Worm (Caenorhabditis elegans) whole organism, young adult: ENCODE results near the gene kmo-1.

Source experiments
- B0019.2 ChIP-seq: fragments of 200-800 bp; sonication (Bioruptor generic); conservative IDR thresholded peaks from 2 replicates; pipeline ENCODE4 v1.3.6; 2022; ENCODE audit warnings: missing genetic modification reagents, missing genetic modification characterization, missing compliant biosample characterization
- B0035.1 ChIP-seq: sonication (generic microtip); optimal IDR thresholded peaks from 2 replicates; lab custom pipeline; 2016; ENCODE audit warnings: missing genetic modification characterization, mild to moderate bottlenecking, missing compliant biosample characterization, missing genotype, missing genetic modification reagents
- B0336.3 ChIP-seq: fragments of 200-800 bp; sonication (Bioruptor generic); IDR thresholded peaks from 2 replicates; pipeline ENCODE4 v1.3.6; 2022; ENCODE audit warnings: missing genetic modification characterization, missing compliant biosample characterization
- F55B11.4 ChIP-seq: sonication (generic microtip); optimal IDR thresholded peaks from 2 replicates; lab custom pipeline; 2016; ENCODE audit warnings: missing compliant biosample characterization, missing genetic modification characterization, borderline replicate concordance; ENCODE audit not compliant: insufficient read depth
- T07F8.4 ChIP-seq: sonication (generic microtip); optimal IDR thresholded peaks from 2 replicates; lab custom pipeline; 2016; ENCODE audit warnings: mild to moderate bottlenecking, missing genetic modification characterization, moderate library complexity, missing compliant biosample characterization
- Y53G8AR.9 ChIP-seq: fragments of 200-800 bp; sonication (Bioruptor generic); conservative IDR thresholded peaks from 2 replicates; pipeline ENCODE4 v1.3.6; 2022; ENCODE audit warnings: missing genetic modification reagents, missing genetic modification characterization, missing compliant biosample characterization
- Y56A3A.18 ChIP-seq: fragments of 200-800 bp; sonication (Bioruptor generic); IDR thresholded peaks from 2 replicates; pipeline ENCODE4 v1.3.6; 2022; ENCODE audit warnings: missing genetic modification reagents, missing genetic modification characterization, missing compliant biosample characterization
- Y79H2A.3 ChIP-seq: fragments of 200-800 bp; sonication (Bioruptor generic); conservative IDR thresholded peaks from 2 replicates; pipeline ENCODE4 v1.3.6; 2022; ENCODE audit warnings: missing genetic modification reagents, missing genetic modification characterization, missing compliant biosample characterization
- aptf-2 ChIP-seq: fragments of 200-800 bp; sonication (Bioruptor generic); conservative IDR thresholded peaks from 2 replicates; pipeline ENCODE4 v1.3.6; 2022; ENCODE audit warnings: missing genetic modification reagents, missing genetic modification characterization, missing compliant biosample characterization
- attf-6 ChIP-seq: fragments of 200-800 bp; sonication (Bioruptor generic); IDR thresholded peaks from 2 replicates; pipeline ENCODE4 v1.3.6; 2022; ENCODE audit warnings: missing genetic modification reagents, missing genetic modification characterization, missing compliant biosample characterization
- cebp-1 ChIP-seq, 2 experiments: fragments of 200-800 bp in 1 of 2; sonication (Bioruptor generic) in 1 of 2; sonication (generic microtip) in 1 of 2; IDR thresholded peaks in 1 of 2; optimal IDR thresholded peaks in 1 of 2; 2 replicates each; pipeline versions ENCODE4 v1.3.6 to Lab custom; 2017 to 2022; ENCODE audit warnings: missing compliant biosample characterization in 2 of 2, missing genetic modification characterization in 2 of 2, mild to moderate bottlenecking in 1 of 2, missing genetic modification reagents in 1 of 2, moderate library complexity in 1 of 2
- ceh-27 ChIP-seq: fragments of 200-800 bp; sonication (Bioruptor generic); optimal IDR thresholded peaks from 2 replicates; lab custom pipeline; 2018; ENCODE audit warnings: mild to moderate bottlenecking, missing genetic modification characterization, moderate library complexity, missing compliant biosample characterization
- ceh-79 ChIP-seq: sonication (generic microtip); optimal IDR thresholded peaks from 2 replicates; lab custom pipeline; 2017; ENCODE audit warnings: mild to moderate bottlenecking, missing genetic modification characterization, missing compliant biosample characterization
- ekl-4 ChIP-seq: fragments of 200-800 bp; sonication (Bioruptor generic); IDR thresholded peaks from 2 replicates; pipeline ENCODE4 v1.3.6; 2022; ENCODE audit warnings: missing genetic modification reagents, missing genetic modification characterization, missing compliant biosample characterization
- ets-4 ChIP-seq: fragments of 200-800 bp; sonication (Bioruptor generic); optimal IDR thresholded peaks from 2 replicates; lab custom pipeline; 2018; ENCODE audit warnings: mild to moderate bottlenecking, missing genetic modification characterization, missing compliant biosample characterization
- fkh-3 ChIP-seq: sonication (generic microtip); optimal IDR thresholded peaks from 2 replicates; lab custom pipeline; 2016; ENCODE audit warnings: mild to moderate bottlenecking, missing genetic modification characterization, missing compliant biosample characterization
- gei-17 ChIP-seq: fragments of 200-800 bp; sonication (Bioruptor generic); optimal IDR thresholded peaks from 2 replicates; lab custom pipeline; 2018; ENCODE audit warnings: mild to moderate bottlenecking, missing genetic modification characterization, missing compliant biosample characterization
- hlh-26 ChIP-seq: fragments of 200-800 bp; sonication (Bioruptor generic); conservative IDR thresholded peaks from 2 replicates; pipeline ENCODE4 v1.3.6; 2022; ENCODE audit warnings: missing genetic modification reagents, missing genetic modification characterization, missing compliant biosample characterization
- hmg-1.2 ChIP-seq: fragments of 200-800 bp; sonication (Bioruptor generic); IDR thresholded peaks from 2 replicates; pipeline ENCODE4 v1.3.6; 2022; ENCODE audit warnings: missing genetic modification reagents, missing genetic modification characterization, missing compliant biosample characterization
- hsf-1 ChIP-seq: fragments of 200-800 bp; sonication (Bioruptor generic); IDR thresholded peaks from 2 replicates; pipeline ENCODE4 v1.3.6; 2022; ENCODE audit warnings: missing genetic modification reagents, missing genetic modification characterization, missing compliant biosample characterization
- lsy-27 ChIP-seq: sonication (generic microtip); optimal IDR thresholded peaks from 2 replicates; lab custom pipeline; 2017; ENCODE audit warnings: missing genetic modification characterization, mild to moderate bottlenecking, missing compliant biosample characterization, antibody characterized with exemption, missing genotype, borderline replicate concordance; ENCODE audit not compliant: insufficient read depth
- madf-10 ChIP-seq: sonication (generic microtip); optimal IDR thresholded peaks from 2 replicates; lab custom pipeline; 2016; ENCODE audit warnings: mild to moderate bottlenecking, missing genetic modification characterization, missing compliant biosample characterization
- mcd-1 ChIP-seq: fragments of 200-800 bp; sonication (Bioruptor generic); IDR thresholded peaks from 2 replicates; pipeline ENCODE4 v1.3.6; 2022; ENCODE audit warnings: missing genetic modification reagents, missing genetic modification characterization, missing compliant biosample characterization
- nhr-179 ChIP-seq: sonication (generic microtip); optimal IDR thresholded peaks from 2 replicates; lab custom pipeline; 2016; ENCODE audit warnings: mild to moderate bottlenecking, missing genetic modification characterization, missing compliant biosample characterization
- nhr-80 ChIP-seq: sonication (generic microtip); optimal IDR thresholded peaks from 2 replicates; lab custom pipeline; 2016; ENCODE audit warnings: missing genetic modification characterization, missing compliant biosample characterization
- nhr-90 ChIP-seq: sonication (generic microtip); optimal IDR thresholded peaks from 2 replicates; lab custom pipeline; 2016; ENCODE audit warnings: missing genotype, mild to moderate bottlenecking, missing genetic modification characterization, missing compliant biosample characterization
- rcor-1 ChIP-seq: fragments of 200-800 bp; sonication (Bioruptor generic); IDR thresholded peaks from 2 replicates; pipeline ENCODE4 v1.3.6; 2022; ENCODE audit warnings: missing genetic modification reagents, missing genetic modification characterization, missing compliant biosample characterization
- snpc-3.4 ChIP-seq: sonication (generic microtip); optimal IDR thresholded peaks from 2 replicates; lab custom pipeline; 2017; ENCODE audit warnings: missing genetic modification characterization, mild to moderate bottlenecking, missing compliant biosample characterization, antibody characterized with exemption, moderate library complexity, missing genotype, missing genetic modification reagents
- xnd-1 ChIP-seq: sonication (generic microtip); optimal IDR thresholded peaks from 2 replicates; lab custom pipeline; 2016; ENCODE audit warnings: missing genotype, missing genetic modification reagents, missing genetic modification characterization, missing compliant biosample characterization
- ztf-25 ChIP-seq: fragments of 200-800 bp; sonication (Bioruptor generic); IDR thresholded peaks from 2 replicates; pipeline ENCODE4 v1.3.6; 2022; ENCODE audit warnings: missing genetic modification reagents, missing genetic modification characterization, missing compliant biosample characterization
- ztf-28 ChIP-seq: fragments of 200-800 bp; sonication (Bioruptor generic); IDR thresholded peaks from 2 replicates; pipeline ENCODE4 v1.3.6; 2022; ENCODE audit warnings: missing genetic modification reagents, missing genetic modification characterization, missing compliant biosample characterization
- ztf-6 ChIP-seq: fragments of 200-800 bp; sonication (Bioruptor generic); IDR thresholded peaks from 2 replicates; pipeline ENCODE4 v1.3.6; 2022; ENCODE audit warnings: missing genetic modification reagents, missing genetic modification characterization, missing compliant biosample characterization

kmo-1 gene

ce11 chrV:12113726-12114125 lies 43.4 kb upstream of the kmo-1 start:
- TF ChIP-seq nhr-80 (peak; percentile 70), rcor-1 (GFP tag; lab: Robert Waterston, UW) (no peak)

ce11 chrV:12111452-12111851 lies 41.1 kb upstream of the kmo-1 start, which contains the start of gene lhpp-1:
Gene lhpp-1, minus strand, starts transcription at chrV:12111805.
- no peak for TF ChIP-seq lsy-27 (tag; lab: Kevin White, UChicago)
- TF ChIP-seq hsf-1, result no peak
- no peak for TF ChIP-seq hlh-26 (GFP tag; lab: Robert Waterston, UW)
- TF ChIP-seq rcor-1 (GFP tag; lab: Robert Waterston, UW), result no peak
- no peak for TF ChIP-seq xnd-1 (tag; lab: Kevin White, UChicago)
- no peak for TF ChIP-seq ztf-6 (GFP tag; lab: Robert Waterston, UW)
- no peak for TF ChIP-seq fkh-3 (tag; lab: Kevin White, UChicago)
- no peak for TF ChIP-seq B0019.2 (GFP tag; lab: Robert Waterston, UW)
- no peak for TF ChIP-seq Y56A3A.18
- TF ChIP-seq ets-4 (GFP tag; lab: Kevin White, UChicago), result no peak
- no peak for TF ChIP-seq attf-6 (GFP tag; lab: Robert Waterston, UW)

ce11 chrV:12106841-12107240 lies 36.5 kb upstream of the kmo-1 start, which contains the start of gene nhr-136:
Gene nhr-136, plus strand, starts transcription at chrV:12107141.
- TF ChIP-seq nhr-80 (peak; percentile 2), ekl-4 (GFP tag; lab: Robert Waterston, UW) (no peak)

- TF ChIP-seq madf-10 (tag; lab: Kevin White, UChicago) (no peak), hmg-1.2 (GFP tag; lab: Robert Waterston, UW) (no peak), ceh-27 (GFP tag; lab: Kevin White, UChicago) (no peak), hlh-26 (GFP tag; lab: Robert Waterston, UW) (no peak), aptf-2 (GFP tag; lab: Robert Waterston, UW) (no peak), lsy-27 (tag; lab: Kevin White, UChicago) (no peak), B0035.1 (tag; lab: Kevin White, UChicago) (no peak), B0336.3 (GFP tag; lab: Robert Waterston, UW) (no peak), T07F8.4 (no peak), ceh-79 (tag; lab: Kevin White, UChicago) (no peak), ztf-28 (no peak), ztf-25 (no peak), snpc-3.4 (tag; lab: Kevin White, UChicago) (no peak), nhr-179 (tag; lab: Kevin White, UChicago) (no peak), Y79H2A.3 (GFP tag; lab: Robert Waterston, UW) (no peak), mcd-1 (no peak), nhr-90 (tag; lab: Kevin White, UChicago) (no peak), gei-17 (GFP tag; lab: Kevin White, UChicago) (no peak)
These were observed 33.6 kb upstream of the kmo-1 start, which contains the start of gene nhr-153 for ce11 chrV:12103920-12104319. Gene nhr-153, plus strand, starts transcription at chrV:12104220.

ce11 chrV:12100794-12101343 lies 30.6 kb upstream of the kmo-1 start, which contains the start of gene nhr-154:
Gene nhr-154, plus strand, starts transcription at chrV:12101293.
- TF ChIP-seq cebp-1 (GFP tag; IDR thresholded peaks at IDR 0.05; lab: Robert Waterston, UW) (peak; percentile 91), cebp-1 (tag; optimal IDR thresholded peaks at IDR 0.05; lab: Kevin White, UChicago) (peak; percentile 97), F55B11.4 (tag; lab: Kevin White, UChicago) (no peak), Y53G8AR.9 (no peak), nhr-80 (peak; percentile 1)
